Fruit fly (Drosophila melanogaster): ENCODE results near the gene CG16711.
A peak's percentile ranks its signal among the peaks of the same experiment; 100 is the strongest.

DNA sequence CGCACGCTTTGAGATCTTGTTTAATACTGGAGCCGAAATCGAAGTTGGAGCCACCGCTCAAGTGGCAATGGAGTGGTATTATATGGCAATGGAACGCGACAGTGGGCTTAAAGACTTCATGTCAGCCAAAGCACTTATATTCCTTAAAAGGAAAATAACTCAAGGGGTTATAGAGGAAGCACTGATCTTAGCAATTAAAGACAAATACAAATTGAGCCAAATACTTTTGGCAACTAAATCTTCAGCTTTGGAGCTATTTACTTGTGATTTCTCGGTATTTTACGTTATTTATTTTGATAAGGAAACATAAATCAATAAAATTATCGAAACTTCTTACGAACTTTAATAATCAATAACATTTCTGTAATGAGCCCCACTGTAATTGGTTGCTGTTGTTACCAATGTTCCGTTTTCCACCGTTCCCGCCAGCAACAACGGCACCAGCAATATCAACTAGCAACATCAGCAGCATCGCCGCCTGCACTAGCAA lies 40.0 kb downstream of the CG16711 start:
- TF ChIP-seq Hr78 (GFP tag; optimal IDR thresholded peaks at IDR 0.05) (peak in 1 of 2 experiments; percentile 79), CG32767 (GFP tag; IDR thresholded peaks at IDR 0.05) (peak; percentile 81)

Measured in whole organism, embryonic.